Worm (Caenorhabditis elegans) whole organism, L1 larva: Measurements from ENCODE around the gene arrd-15.

ENCODE experiments used
- F16B12.6 ChIP-seq: fragments of 150-350 bp; optimal IDR thresholded peaks from 2 replicates; lab custom pipeline; 2014; ENCODE audit warnings: missing biosample characterization, missing genetic modification characterization
- ceh-8 ChIP-seq: fragments of 200-800 bp; sonication (Bioruptor generic); optimal IDR thresholded peaks from 2 replicates; lab custom pipeline; 2018; ENCODE audit warnings: mild to moderate bottlenecking, missing genetic modification characterization, moderate library complexity, missing compliant biosample characterization
- dpl-1 ChIP-seq, 3 experiments: fragments of 150-350 bp in 2 of 3; sonication (generic microtip) in 1 of 3; optimal IDR thresholded peaks; 2 replicates each; lab custom pipeline; 2014 to 2017; ENCODE audit warnings: missing biosample characterization in 3 of 3, missing genetic modification characterization in 3 of 3, missing genetic modification reagents in 3 of 3
- elt-3 ChIP-seq, 6 experiments: fragments of 150-350 bp in 1 of 6; sonication (generic microtip); optimal IDR thresholded peaks; 2 replicates each; lab custom pipeline; 2017 to 2018; ENCODE audit warnings: missing biosample characterization in 6 of 6, missing genetic modification characterization in 6 of 6, inconsistent platforms in 1 of 6
- jun-1 ChIP-seq: fragments of 150-350 bp; optimal IDR thresholded peaks from 2 replicates; lab custom pipeline; 2014; ENCODE audit warnings: missing biosample characterization, missing genetic modification reagents, missing genetic modification characterization
- lsy-2 ChIP-seq, 2 experiments: fragments of 150-350 bp; optimal IDR thresholded peaks; 2 replicates each; lab custom pipeline; 2014; ENCODE audit warnings: missing biosample characterization in 2 of 2, missing genetic modification characterization in 2 of 2
- rnt-1 ChIP-seq: sonication (generic microtip); optimal IDR thresholded peaks from 2 replicates; lab custom pipeline; 2016; ENCODE audit warnings: mild to moderate bottlenecking, missing genetic modification characterization, moderate library complexity, missing compliant biosample characterization
- snpc-4 ChIP-seq: fragments of 150-350 bp; optimal IDR thresholded peaks from 2 replicates; lab custom pipeline; 2014; ENCODE audit warnings: missing biosample characterization, missing genetic modification characterization
- sptf-1 ChIP-seq: fragments of 150-350 bp; optimal IDR thresholded peaks from 2 replicates; lab custom pipeline; 2014; ENCODE audit warnings: missing biosample characterization, missing genetic modification characterization
- zag-1 ChIP-seq: fragments of 150-350 bp; optimal IDR thresholded peaks from 2 replicates; lab custom pipeline; 2014; ENCODE audit warnings: missing biosample characterization, missing genetic modification characterization

DNA sequence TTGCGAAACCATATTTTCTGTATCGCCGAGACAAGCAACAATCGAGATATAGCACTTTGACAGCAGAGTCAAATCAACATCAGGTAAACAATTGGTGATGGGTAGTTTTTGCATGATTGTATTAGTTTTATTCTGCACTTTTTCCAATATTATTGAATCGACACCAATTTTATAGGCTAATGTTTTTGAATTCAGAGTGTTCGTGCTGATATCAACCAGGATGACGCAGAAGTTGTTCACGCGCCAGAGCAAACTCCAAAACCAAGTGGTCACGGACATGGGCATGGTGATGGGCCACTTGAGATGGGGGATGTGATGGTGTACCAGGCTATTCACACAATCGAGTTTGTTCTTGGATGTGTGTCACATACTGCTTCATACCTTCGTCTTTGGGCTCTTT, 19.7 kb upstream of the arrd-15 start:
- no peak for TF ChIP-seq ceh-8 (GFP tag; lab: Kevin White, UChicago)
- no peak for TF ChIP-seq snpc-4 (tag; lab: Kevin White, UChicago)
- TF ChIP-seq elt-3 (tag; optimal IDR thresholded peaks at IDR 0.05; lab: Kevin White, UChicago), result no peak
- TF ChIP-seq rnt-1 (tag; lab: Kevin White, UChicago), result no peak
- TF ChIP-seq lsy-2 (tag; optimal IDR thresholded peaks at IDR 0.05; lab: Kevin White, UChicago), result no peak
- no peak for TF ChIP-seq F16B12.6
- TF ChIP-seq dpl-1 (GFP tag; optimal IDR thresholded peaks at IDR 0.05; lab: Kevin White, UChicago), result no peak
- TF ChIP-seq jun-1 (tag; lab: Kevin White, UChicago), result no peak
- no peak for TF ChIP-seq zag-1
- TF ChIP-seq sptf-1 (tag; lab: Kevin White, UChicago), result no peak
